Fruit fly (Drosophila melanogaster) whole organism, embryonic: Measurements from ENCODE around the gene gcm.

ENCODE experiments used
- Abd-B ChIP-seq: fragments of 200-800 bp; sonication (Bioruptor generic); optimal IDR thresholded peaks from 2 replicates; lab custom pipeline; 2018; ENCODE audit warnings: missing biosample characterization, mild to moderate bottlenecking, missing genetic modification characterization, moderate library complexity
- Awh ChIP-seq: fragments of 200-800 bp; sonication (Bioruptor generic); IDR thresholded peaks from 2 replicates; pipeline ENCODE4, ENCODE4 v1.3.6; 2022; ENCODE audit warnings: missing biosample characterization, missing genetic modification characterization
- C15 ChIP-seq: fragments of 200-800 bp; sonication (Bioruptor generic); IDR thresholded peaks from 3 replicates; pipeline ENCODE4 v1.3.6; 2022; ENCODE audit warnings: missing biosample characterization, missing genetic modification characterization
- CG10209 ChIP-seq: fragments of 200-800 bp; sonication (Bioruptor generic); optimal IDR thresholded peaks from 3 replicates; lab custom pipeline; 2017; ENCODE audit warnings: missing biosample characterization, mild to moderate bottlenecking, missing genetic modification characterization, missing genetic modification reagents
- CG13775 ChIP-seq: fragments of 200-800 bp; sonication (Bioruptor generic); optimal IDR thresholded peaks from 3 replicates; lab custom pipeline; 2017; ENCODE audit warnings: missing biosample characterization, mild to moderate bottlenecking, missing genetic modification characterization
- CG14860 ChIP-seq: fragments of 200-800 bp; sonication (Bioruptor generic); IDR thresholded peaks from 3 replicates; pipeline ENCODE4 v1.3.6; 2022; ENCODE audit warnings: missing biosample characterization, missing genetic modification characterization; ENCODE audit not compliant: partially characterized antibody
- CG15514 ChIP-seq: fragments of 200-800 bp; sonication (Bioruptor generic); optimal IDR thresholded peaks from 3 replicates; lab custom pipeline; 2017; ENCODE audit warnings: missing biosample characterization, missing genetic modification characterization, mild to moderate bottlenecking, moderate library complexity, missing genetic modification reagents
- CG16863 ChIP-seq: fragments of 200-800 bp; sonication (Bioruptor generic); optimal IDR thresholded peaks from 3 replicates; lab custom pipeline; 2016; ENCODE audit warnings: missing biosample characterization, missing genetic modification characterization
- CG17612 ChIP-seq: fragments of 200-800 bp; sonication (Bioruptor generic); IDR thresholded peaks from 2 replicates; pipeline ENCODE4 v1.3.6; 2022; ENCODE audit warnings: missing biosample characterization, missing genetic modification characterization
- CG18764 ChIP-seq: fragments of 200-800 bp; sonication (Bioruptor generic); optimal IDR thresholded peaks from 3 replicates; lab custom pipeline; 2016; ENCODE audit warnings: missing biosample characterization, missing genetic modification characterization
- CG31224 ChIP-seq: fragments of 200-800 bp; sonication (Bioruptor generic); IDR thresholded peaks from 2 replicates; pipeline ENCODE4 v1.3.6; 2022; ENCODE audit warnings: missing biosample characterization, missing genetic modification characterization
- CG34422 ChIP-seq: fragments of 200-800 bp; sonication (Bioruptor generic); IDR thresholded peaks from 3 replicates; pipeline ENCODE4 v1.3.6; 2022; ENCODE audit warnings: missing biosample characterization, missing genetic modification characterization
- CG4707 ChIP-seq: fragments of 200-800 bp; sonication (Bioruptor generic); optimal IDR thresholded peaks from 2 replicates; lab custom pipeline; 2018; ENCODE audit warnings: missing biosample characterization, mild to moderate bottlenecking, missing genetic modification characterization, moderate library complexity
- CG7372 ChIP-seq: fragments of 200-800 bp; sonication (Bioruptor generic); IDR thresholded peaks from 2 replicates; pipeline ENCODE4 v1.3.6; 2022; ENCODE audit warnings: missing biosample characterization, missing genetic modification characterization
- CG7786 ChIP-seq: fragments of 200-800 bp; sonication (Bioruptor generic); optimal IDR thresholded peaks from 2 replicates; lab custom pipeline; 2016; ENCODE audit warnings: missing biosample characterization, missing genetic modification characterization
- CG9876 ChIP-seq: fragments of 200-800 bp; sonication (Bioruptor generic); optimal IDR thresholded peaks from 2 replicates; lab custom pipeline; 2016; ENCODE audit warnings: missing biosample characterization, missing genetic modification characterization
- CG9932 ChIP-seq: fragments of 200-800 bp; sonication (Bioruptor generic); IDR thresholded peaks from 2 replicates; pipeline ENCODE4 v1.3.6; 2022; ENCODE audit warnings: missing biosample characterization, missing genetic modification characterization
- CTCF ChIP-seq: fragments of 200-800 bp; sonication (Bioruptor generic); optimal IDR thresholded peaks from 2 replicates; lab custom pipeline; 2017; ENCODE audit warnings: missing biosample characterization, mild to moderate bottlenecking, missing genetic modification characterization, moderate library complexity
- CrebB ChIP-seq: fragments of 200-800 bp; sonication (Bioruptor generic); optimal IDR thresholded peaks from 3 replicates; lab custom pipeline; 2018; ENCODE audit warnings: missing biosample characterization, mild to moderate bottlenecking, missing genetic modification characterization
- Fer1 ChIP-seq: fragments of 200-800 bp; sonication (Bioruptor generic); optimal IDR thresholded peaks from 2 replicates; lab custom pipeline; 2017; ENCODE audit warnings: missing biosample characterization, mild to moderate bottlenecking, missing genetic modification characterization
- Fer3 ChIP-seq: fragments of 200-800 bp; sonication (Bioruptor generic); optimal IDR thresholded peaks from 2 replicates; lab custom pipeline; 2018; ENCODE audit warnings: missing biosample characterization, mild to moderate bottlenecking, missing genetic modification characterization, moderate library complexity
- MBD-R2 ChIP-seq: fragments of 200-800 bp; sonication (Bioruptor generic); IDR thresholded peaks from 2 replicates; pipeline ENCODE4 v1.3.6; 2022; ENCODE audit warnings: missing biosample characterization, missing genetic modification characterization
- MESR4 ChIP-seq: fragments of 200-800 bp; sonication (Bioruptor generic); optimal IDR thresholded peaks from 2 replicates; lab custom pipeline; 2018; ENCODE audit warnings: missing biosample characterization, mild to moderate bottlenecking, missing genetic modification characterization, moderate library complexity
- Myb ChIP-seq: fragments of 200-800 bp; sonication (Bioruptor generic); optimal IDR thresholded peaks from 2 replicates; lab custom pipeline; 2016; ENCODE audit warnings: missing biosample characterization, missing genetic modification characterization
- Nf-YA ChIP-seq: fragments of 200-800 bp; sonication (Bioruptor generic); IDR thresholded peaks from 2 replicates; pipeline ENCODE4 v1.3.6; 2022; ENCODE audit warnings: missing biosample characterization, missing genetic modification characterization
- NfI ChIP-seq: fragments of 200-800 bp; sonication (Bioruptor generic); optimal IDR thresholded peaks from 3 replicates; lab custom pipeline; 2018; ENCODE audit warnings: missing biosample characterization, mild to moderate bottlenecking, missing genetic modification characterization, moderate library complexity
- Rfx ChIP-seq: fragments of 200-800 bp; sonication (Bioruptor generic); IDR thresholded peaks from 2 replicates; pipeline ENCODE4 v1.3.6; 2022; ENCODE audit warnings: missing biosample characterization, missing genetic modification characterization
- Sox100B ChIP-seq: fragments of 200-800 bp; sonication (Bioruptor generic); optimal IDR thresholded peaks from 3 replicates; lab custom pipeline; 2018; ENCODE audit warnings: missing biosample characterization, mild to moderate bottlenecking, missing genetic modification characterization
- Sox102F ChIP-seq: fragments of 200-800 bp; sonication (Bioruptor generic); optimal IDR thresholded peaks from 2 replicates; lab custom pipeline; 2018; ENCODE audit warnings: missing biosample characterization, mild to moderate bottlenecking, missing genetic modification characterization, moderate library complexity
- YL-1 ChIP-seq: fragments of 200-800 bp; sonication (Bioruptor generic); optimal IDR thresholded peaks from 3 replicates; lab custom pipeline; 2017; ENCODE audit warnings: missing biosample characterization, mild to moderate bottlenecking, missing genetic modification characterization
- ase ChIP-seq: fragments of 200-800 bp; sonication (Bioruptor generic); IDR thresholded peaks from 3 replicates; pipeline ENCODE4 v1.3.6; 2022; ENCODE audit warnings: missing biosample characterization, missing genetic modification characterization
- ato ChIP-seq: fragments of 200-800 bp; sonication (Bioruptor generic); IDR thresholded peaks from 2 replicates; pipeline ENCODE4 v1.3.6; 2022; ENCODE audit warnings: missing biosample characterization, missing genetic modification characterization; ENCODE audit not compliant: partially characterized antibody
- chinmo ChIP-seq: fragments of 200-800 bp; sonication (Bioruptor generic); IDR thresholded peaks from 4 replicates; pipeline ENCODE4 v1.3.6; 2022; ENCODE audit warnings: missing biosample characterization, missing genetic modification characterization; ENCODE audit not compliant: partially characterized antibody
- danr ChIP-seq: fragments of 200-800 bp; sonication (Bioruptor generic); IDR thresholded peaks from 2 replicates; pipeline ENCODE4 v1.3.6; 2022; ENCODE audit warnings: missing biosample characterization, missing genetic modification characterization
- dmrt99B ChIP-seq: fragments of 200-800 bp; sonication (Bioruptor generic); optimal IDR thresholded peaks from 2 replicates; lab custom pipeline; 2018; ENCODE audit warnings: missing biosample characterization, mild to moderate bottlenecking, missing genetic modification characterization, moderate library complexity
- eve ChIP-seq, 2 experiments: fragments of >200 bp; optimal IDR thresholded peaks; 2 replicates each; lab custom pipeline; 2017; ENCODE audit warnings: missing biosample characterization in 2 of 2, missing genetic modification characterization in 2 of 2
- fd64A ChIP-seq: fragments of 200-800 bp; sonication (Bioruptor generic); optimal IDR thresholded peaks from 3 replicates; lab custom pipeline; 2018; ENCODE audit warnings: missing biosample characterization, mild to moderate bottlenecking, missing genetic modification characterization
- lilli ChIP-seq: fragments of 200-800 bp; sonication (Bioruptor generic); optimal IDR thresholded peaks from 3 replicates; lab custom pipeline; 2016; ENCODE audit warnings: missing biosample characterization, missing genetic modification characterization
- mam ChIP-seq: fragments of 200-800 bp; sonication (Bioruptor generic); optimal IDR thresholded peaks from 3 replicates; lab custom pipeline; 2016; ENCODE audit warnings: missing biosample characterization, missing genetic modification characterization
- nmo ChIP-seq: fragments of 200-800 bp; sonication (Bioruptor generic); optimal IDR thresholded peaks from 2 replicates; lab custom pipeline; 2018; ENCODE audit warnings: missing biosample characterization, mild to moderate bottlenecking, missing genetic modification characterization, moderate library complexity
- nom ChIP-seq: fragments of 200-800 bp; sonication (Bioruptor generic); optimal IDR thresholded peaks from 2 replicates; lab custom pipeline; 2017; ENCODE audit warnings: missing biosample characterization, missing genetic modification characterization, mild to moderate bottlenecking, moderate library complexity, missing genetic modification reagents
- onecut ChIP-seq: fragments of 200-800 bp; sonication (Bioruptor generic); IDR thresholded peaks from 2 replicates; pipeline ENCODE4 v1.3.6; 2022; ENCODE audit warnings: missing biosample characterization, missing genetic modification characterization
- pnt ChIP-seq: fragments of 200-800 bp; sonication (Bioruptor generic); optimal IDR thresholded peaks from 3 replicates; lab custom pipeline; 2016; ENCODE audit warnings: missing biosample characterization, missing genetic modification characterization
- rib ChIP-seq: fragments of 200-800 bp; sonication (Bioruptor generic); IDR thresholded peaks from 2 replicates; pipeline ENCODE4 v1.3.6; 2022; ENCODE audit warnings: missing biosample characterization, missing genetic modification characterization
- sens ChIP-seq: fragments of 200-800 bp; sonication (Bioruptor generic); peaks from one replicate; lab custom pipeline; 2016; ENCODE audit warnings: missing biosample characterization, missing genetic modification characterization
- slbo ChIP-seq: fragments of 200-800 bp; sonication (Bioruptor generic); IDR thresholded peaks from 2 replicates; pipeline ENCODE4 v1.3.6; 2022; ENCODE audit warnings: missing biosample characterization, missing genetic modification characterization
- tgo ChIP-seq: fragments of 200-800 bp; sonication (Bioruptor generic); IDR thresholded peaks from 3 replicates; pipeline ENCODE4 v1.3.6; 2022; ENCODE audit warnings: missing biosample characterization, missing genetic modification characterization
- ttk ChIP-seq: fragments of 200-800 bp; sonication (Bioruptor generic); IDR thresholded peaks from 2 replicates; pipeline ENCODE4 v2.1.2; 2022; ENCODE audit warnings: missing biosample characterization, missing genetic modification characterization
- unc-4 ChIP-seq: fragments of 200-800 bp; sonication (Bioruptor generic); IDR thresholded peaks from 2 replicates; pipeline ENCODE4 v1.3.6; 2022; ENCODE audit warnings: missing biosample characterization, missing genetic modification characterization; ENCODE audit not compliant: partially characterized antibody
- unpg ChIP-seq: fragments of 200-800 bp; sonication (Bioruptor generic); optimal IDR thresholded peaks from 3 replicates; lab custom pipeline; 2018; ENCODE audit warnings: missing biosample characterization, mild to moderate bottlenecking, missing genetic modification characterization, moderate library complexity

Gene gcm

DNA sequence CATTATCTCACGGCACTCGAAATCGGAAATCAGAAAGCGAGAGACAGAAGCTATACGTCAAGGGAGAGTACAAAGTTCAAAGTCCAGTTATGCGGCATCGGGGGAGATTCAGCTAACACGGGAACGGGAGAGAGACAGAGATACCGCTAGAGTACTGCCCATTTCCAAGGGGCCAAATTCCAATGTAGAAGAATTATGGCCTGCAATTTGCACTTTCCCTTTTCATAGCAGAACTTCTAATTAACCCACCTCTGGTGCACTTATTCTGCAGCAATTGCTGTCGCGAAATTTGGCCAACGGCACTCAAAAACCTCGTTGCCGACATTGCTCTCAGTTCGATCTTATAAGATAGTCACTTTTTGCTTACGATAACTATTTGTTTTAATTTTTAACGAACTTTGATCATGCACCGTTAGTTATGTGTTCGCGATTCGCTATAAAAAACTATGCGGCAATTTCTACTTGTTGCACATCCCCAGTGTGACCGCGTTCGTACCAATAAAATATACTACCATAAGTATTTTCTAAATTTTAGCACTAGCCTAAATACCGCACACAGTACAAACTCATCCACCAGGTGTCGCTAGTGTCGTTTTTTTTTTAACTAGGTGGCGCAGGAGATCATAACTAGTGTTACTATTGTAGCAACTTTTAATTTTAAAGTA, 5.1 kb downstream of the gcm start, which contains the start of gene Mtpalpha (continued):
- no peak for TF ChIP-seq CG18764 (GFP tag; lab: Kevin White, UChicago)
- TF ChIP-seq C15 (GFP tag; lab: Robert Waterston, UW) = no peak; the same call in 2 of the 3 replicates
- TF ChIP-seq unpg (GFP tag; lab: Kevin White, UChicago) = peak; percentile 45
- TF ChIP-seq Fer1 = peak; percentile 24
- TF ChIP-seq CG13775 (GFP tag; lab: Kevin White, UChicago) = no peak
- TF ChIP-seq pnt (GFP tag; lab: Kevin White, UChicago) = peak; percentile 22
- peak; percentile 37 for TF ChIP-seq CG16863 (GFP tag; lab: Kevin White, UChicago)
- TF ChIP-seq chinmo (GFP tag; lab: Robert Waterston, UW) = peak; percentile 86; the same call in 2 of the 4 replicates
- no peak for TF ChIP-seq CG31224
- TF ChIP-seq onecut (GFP tag; lab: Robert Waterston, UW) = peak; percentile 33; the same call in 1 of the 2 replicates
- peak; percentile 32 for TF ChIP-seq CG10209 (GFP tag; lab: Kevin White, UChicago)
- peak; percentile 25 for TF ChIP-seq NfI (GFP tag; lab: Kevin White, UChicago)
- no peak for TF ChIP-seq danr (GFP tag; lab: Robert Waterston, UW)
- TF ChIP-seq mam = peak; percentile 44
- TF ChIP-seq nmo (GFP tag; lab: Kevin White, UChicago) = peak; percentile 56
- TF ChIP-seq sens (GFP tag; lab: Kevin White, UChicago) = peak; percentile 89
- TF ChIP-seq Awh = no peak
- no peak for TF ChIP-seq CG7786 (GFP tag; lab: Kevin White, UChicago)
- TF ChIP-seq CG34422 (GFP tag; lab: Robert Waterston, UW) = peak; percentile 76
- peak; percentile 0 for TF ChIP-seq CrebB (tag; lab: Kevin White, UChicago)
- TF ChIP-seq CG7372 (GFP tag; lab: Robert Waterston, UW) = no peak
- peak; percentile 99 for TF ChIP-seq CTCF (GFP tag; lab: Kevin White, UChicago)
- 0 out of 2 replicates have a peak, but pooled peaks have one; percentile 20 for TF ChIP-seq unc-4 (GFP tag; lab: Robert Waterston, UW)
- TF ChIP-seq slbo (GFP tag; lab: Robert Waterston, UW) = peak; percentile 63; the same call in 1 of the 2 replicates
- peak; percentile 12 for TF ChIP-seq CG4707 (GFP tag; lab: Kevin White, UChicago)
- no peak for TF ChIP-seq CG14860 (GFP tag; lab: Robert Waterston, UW)
- TF ChIP-seq CG17612 (GFP tag; lab: Robert Waterston, UW) = no peak
- TF ChIP-seq CG9876 = peak; percentile 42
- TF ChIP-seq Abd-B (GFP tag; lab: Kevin White, UChicago) = no peak
- peak; percentile 56 for TF ChIP-seq Myb (GFP tag; lab: Kevin White, UChicago)
- peak; percentile 48 for TF ChIP-seq Sox102F (GFP tag; lab: Kevin White, UChicago)
- TF ChIP-seq rib (GFP tag; lab: Robert Waterston, UW) = peak; percentile 36; the same call in 1 of the 2 replicates
- TF ChIP-seq ato (GFP tag; lab: Robert Waterston, UW) = no peak
- TF ChIP-seq MESR4 = peak; percentile 46
- TF ChIP-seq lilli (GFP tag; lab: Kevin White, UChicago) = peak; percentile 61
- peak; percentile 76; the same call in 1 of the 2 replicates for TF ChIP-seq Rfx (GFP tag; lab: Robert Waterston, UW)
- no peak for TF ChIP-seq eve (GFP tag; optimal IDR thresholded peaks at IDR 0.05; lab: Kevin White, UChicago)
- peak; percentile 72 for TF ChIP-seq MBD-R2 (GFP tag; lab: Robert Waterston, UW)
- TF ChIP-seq dmrt99B (tag; lab: Kevin White, UChicago) = peak; percentile 1
- TF ChIP-seq CG9932 = peak; percentile 59
- TF ChIP-seq YL-1 (GFP tag; lab: Kevin White, UChicago) = peak; percentile 67
- TF ChIP-seq tgo = 0 out of 3 replicates have a peak, but pooled peaks have one; percentile 17
- TF ChIP-seq Sox100B (GFP tag; lab: Kevin White, UChicago) = peak; percentile 8
- 0 out of 3 replicates have a peak, but pooled peaks have one; percentile 22 for TF ChIP-seq ase (GFP tag; lab: Robert Waterston, UW)
- TF ChIP-seq Fer3 = peak; percentile 4
- peak; percentile 0 for TF ChIP-seq CG15514 (GFP tag; lab: Kevin White, UChicago)
- no peak for TF ChIP-seq Nf-YA (GFP tag; lab: Robert Waterston, UW)
- no peak for TF ChIP-seq ttk (GFP tag; lab: Robert Waterston, UW)
- no peak for TF ChIP-seq fd64A
- TF ChIP-seq nom (GFP tag; lab: Kevin White, UChicago) = peak; percentile 100
